Worm (Caenorhabditis elegans): ENCODE measurements around the gene sms-3.

The sms-3 gene

ce11 chrIII:1603776-1604175, 2.8 kb upstream of the sms-3 start (continued):
- TF ChIP-seq ama-1 (optimal IDR thresholded peaks at IDR 0.05) (no peak), ama-1 (GFP tag; optimal IDR thresholded peaks at IDR 0.05) (peak in 1 of 2 experiments; percentile 31), F10E7.11 (tag; optimal IDR thresholded peaks at IDR 0.05) (no peak), F23B12.7 (tag; optimal IDR thresholded peaks at IDR 0.05; ENCODE audit: insufficient read depth) (no peak), atf-7 (tag; optimal IDR thresholded peaks at IDR 0.05) (no peak), Y95B8A.8 (GFP tag; IDR thresholded peaks at IDR 0.05) (no peak), B0261.1 (tag; optimal IDR thresholded peaks at IDR 0.05) (peak; percentile 61), egrh-3 (GFP tag; IDR thresholded peaks at IDR 0.05) (no peak; the same call in 1 of the 2 replicates), lir-1 (GFP tag; conservative IDR thresholded peaks at IDR 0.05) (no peak), Y56A3A.18 (GFP tag; IDR thresholded peaks at IDR 0.05) (no peak), madf-3 (GFP tag; IDR thresholded peaks at IDR 0.05) (no peak), rec-8 (tag; optimal IDR thresholded peaks at IDR 0.05) (peak in 1 of 2 experiments; percentile 68), tlf-1 (GFP tag; optimal IDR thresholded peaks at IDR 0.05) (no peak), F57C9.4 (tag; optimal IDR thresholded peaks at IDR 0.05) (no peak), nhr-27 (tag; optimal IDR thresholded peaks at IDR 0.05) (no peak), D2030.7 (GFP tag; IDR thresholded peaks at IDR 0.05) (peak; percentile 48), cebp-1 (GFP tag; IDR thresholded peaks at IDR 0.05) (peak; percentile 34; the same call in 1 of the 2 replicates), cebp-1 (tag; optimal IDR thresholded peaks at IDR 0.05) (no peak), B0336.3 (GFP tag; IDR thresholded peaks at IDR 0.05) (no peak), fkh-3 (tag; optimal IDR thresholded peaks at IDR 0.05) (no peak), egl-44 (GFP tag; IDR thresholded peaks at IDR 0.05) (0 out of 2 replicates have a peak, but pooled peaks have one; percentile 18), ceh-40 (GFP tag; IDR thresholded peaks at IDR 0.05) (peak; percentile 50; the same call in 1 of the 2 replicates), ztf-25 (GFP tag; IDR thresholded peaks at IDR 0.05) (0 out of 2 replicates have a peak, but pooled peaks have one; percentile 10), F52B5.7 (tag; optimal IDR thresholded peaks at IDR 0.05) (no peak), F33H1.4 (GFP tag; IDR thresholded peaks at IDR 0.05) (0 out of 2 replicates have a peak, but pooled peaks have one; percentile 12), aptf-3 (GFP tag; IDR thresholded peaks at IDR 0.05) (no peak), snpc-3.4 (tag; optimal IDR thresholded peaks at IDR 0.05) (no peak), Y53G8AR.9 (GFP tag; conservative IDR thresholded peaks at IDR 0.05) (no peak), nhr-179 (tag; optimal IDR thresholded peaks at IDR 0.05) (no peak), dpl-1 (GFP tag; optimal IDR thresholded peaks at IDR 0.05) (no peak)

DNA sequence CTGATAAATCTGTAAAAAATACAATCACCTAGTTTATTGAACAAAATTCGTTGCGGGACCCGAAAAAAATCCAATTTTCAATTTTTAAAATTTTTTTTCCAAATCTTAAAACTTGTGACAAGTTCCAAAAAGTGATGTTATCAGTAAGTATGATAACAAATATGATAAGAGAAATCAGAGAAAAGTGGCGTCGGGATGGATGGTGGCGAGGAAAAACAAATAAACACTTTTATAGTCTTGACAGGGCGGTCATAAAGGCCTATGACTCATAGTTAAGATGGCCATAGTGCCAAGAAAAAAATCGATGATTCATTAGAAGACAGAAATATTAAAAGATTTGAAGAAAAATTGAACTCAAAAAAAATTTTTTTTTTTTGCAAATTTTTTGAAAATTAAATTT, 1.7 kb upstream of the sms-3 start:
- TF ChIP-seq F55B11.4 (tag; optimal IDR thresholded peaks at IDR 0.05; ENCODE audit: borderline replicate concordance, insufficient read depth) = no peak
- peak; percentile 31 for TF ChIP-seq unc-62 (GFP tag; optimal IDR thresholded peaks at IDR 0.05)
- no peak for TF ChIP-seq F10E7.11 (tag; optimal IDR thresholded peaks at IDR 0.05)
- TF ChIP-seq chd-7 (tag; optimal IDR thresholded peaks at IDR 0.05) = no peak
- TF ChIP-seq C06A6.2 (GFP tag; conservative IDR thresholded peaks at IDR 0.05) = no peak
- no peak for TF ChIP-seq lin-26 (GFP tag; IDR thresholded peaks at IDR 0.05)
- no peak for TF ChIP-seq pha-4 (tag; optimal IDR thresholded peaks at IDR 0.05)
- no peak for TF ChIP-seq egrh-3 (GFP tag; IDR thresholded peaks at IDR 0.05)
- no peak for TF ChIP-seq hrde-1 (tag; optimal IDR thresholded peaks at IDR 0.05; ENCODE audit: borderline replicate concordance)
- TF ChIP-seq madf-10 (tag; optimal IDR thresholded peaks at IDR 0.05) = no peak
- TF ChIP-seq athp-1 (tag; optimal IDR thresholded peaks at IDR 0.05) = no peak
- no peak for TF ChIP-seq dpl-1 (GFP tag; optimal IDR thresholded peaks at IDR 0.05)
- no peak for TF ChIP-seq ztf-22 (GFP tag; optimal IDR thresholded peaks at IDR 0.05)
- peak; percentile 21 for TF ChIP-seq nhr-80 (tag; optimal IDR thresholded peaks at IDR 0.05)
- no peak for TF ChIP-seq F22D6.2 (tag; optimal IDR thresholded peaks at IDR 0.05)

Data from whole organism, young adult.